Fruit fly (Drosophila melanogaster) whole organism: ENCODE results near the gene Osi23.
A peak's percentile ranks its signal among the peaks of the same experiment; 100 is the strongest.

Experiments used
- CG8478 ChIP-seq: fragments of >200 bp; optimal IDR thresholded peaks from 2 replicates; lab custom pipeline; 2018; ENCODE audit warnings: inconsistent platforms
- Dll ChIP-seq: fragments of >200 bp; optimal IDR thresholded peaks from 2 replicates; lab custom pipeline; 2017
- EcR ChIP-seq, 2 experiments: fragments of >200 bp; optimal IDR thresholded peaks; 2 replicates each; lab custom pipeline; 2017; ENCODE audit warnings: missing biosample characterization in 2 of 2, missing genetic modification characterization in 2 of 2, missing genetic modification reagents in 2 of 2
- pan ChIP-seq: fragments of >200 bp; optimal IDR thresholded peaks from 2 replicates; lab custom pipeline; 2017
- psq ChIP-seq: fragments of >200 bp; optimal IDR thresholded peaks from 2 replicates; lab custom pipeline; 2017
- usp ChIP-seq: fragments of >200 bp; optimal IDR thresholded peaks from 2 replicates; lab custom pipeline; 2017; ENCODE audit warnings: missing biosample characterization, missing genetic modification characterization, mixed read lengths

Osi23 gene

DNA sequence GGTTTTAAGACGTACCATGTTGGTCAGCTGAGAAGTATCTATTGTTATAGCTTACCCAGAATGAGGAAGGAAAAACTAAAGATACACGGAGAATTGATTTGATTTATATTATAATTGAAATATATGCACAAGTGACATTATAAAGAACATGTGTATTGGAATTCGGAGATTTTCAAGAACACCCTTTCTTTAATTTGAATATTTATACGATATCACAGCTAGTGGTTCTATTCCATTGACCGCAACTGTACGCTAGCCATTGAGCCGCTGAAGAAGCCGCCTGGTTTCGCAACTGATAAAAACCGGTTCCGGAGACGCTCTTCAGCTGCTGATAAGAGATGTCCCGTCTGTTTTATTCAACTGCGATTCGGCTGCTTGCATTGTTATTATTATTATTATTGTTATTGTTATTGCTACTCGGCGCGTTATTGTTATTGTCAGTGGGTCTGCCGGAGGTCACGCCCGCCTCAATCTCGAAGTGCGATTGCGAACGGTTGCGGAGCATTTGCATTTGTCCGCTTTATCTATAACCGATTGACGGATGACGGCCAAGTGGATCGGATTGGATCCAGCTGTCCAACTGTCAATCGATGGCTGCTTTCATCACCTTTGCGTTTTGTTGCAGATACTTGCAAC is 16.9 kb upstream of the Osi23 start:
- TF ChIP-seq pan: no peak
- no peak for TF ChIP-seq usp
- no peak for TF ChIP-seq Dll (lab: Kevin White, UChicago)
- TF ChIP-seq psq (lab: Kevin White, UChicago): no peak
- TF ChIP-seq EcR (GFP tag; optimal IDR thresholded peaks at IDR 0.05; lab: Kevin White, UChicago): no peak
- TF ChIP-seq CG8478 (lab: Kevin White, UChicago): no peak

DNA sequence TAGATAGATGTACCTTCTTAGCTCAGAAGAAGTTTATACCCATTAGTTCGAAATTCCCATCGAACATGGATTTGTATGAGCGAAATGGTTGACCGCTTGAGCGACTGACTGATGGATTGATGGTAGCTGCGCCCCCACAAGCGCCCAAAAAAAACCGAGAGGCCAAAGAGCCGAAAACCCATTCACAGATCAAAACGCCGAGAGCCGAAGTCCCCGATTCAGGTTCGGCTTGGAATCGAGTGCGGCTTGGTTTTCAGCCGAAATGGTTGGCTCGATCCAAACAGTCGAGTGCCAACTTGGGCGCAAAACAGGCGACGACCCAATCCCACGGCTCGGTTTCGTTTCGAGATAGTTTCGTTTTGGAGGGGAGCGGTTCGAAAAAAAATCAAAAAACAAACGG is 15.3 kb upstream of the Osi23 start:
- TF ChIP-seq Dll (lab: Kevin White, UChicago) (no peak), usp (no peak), pan (no peak), psq (lab: Kevin White, UChicago) (no peak), CG8478 (lab: Kevin White, UChicago) (no peak), EcR (GFP tag; optimal IDR thresholded peaks at IDR 0.05; lab: Kevin White, UChicago) (no peak)

DNA sequence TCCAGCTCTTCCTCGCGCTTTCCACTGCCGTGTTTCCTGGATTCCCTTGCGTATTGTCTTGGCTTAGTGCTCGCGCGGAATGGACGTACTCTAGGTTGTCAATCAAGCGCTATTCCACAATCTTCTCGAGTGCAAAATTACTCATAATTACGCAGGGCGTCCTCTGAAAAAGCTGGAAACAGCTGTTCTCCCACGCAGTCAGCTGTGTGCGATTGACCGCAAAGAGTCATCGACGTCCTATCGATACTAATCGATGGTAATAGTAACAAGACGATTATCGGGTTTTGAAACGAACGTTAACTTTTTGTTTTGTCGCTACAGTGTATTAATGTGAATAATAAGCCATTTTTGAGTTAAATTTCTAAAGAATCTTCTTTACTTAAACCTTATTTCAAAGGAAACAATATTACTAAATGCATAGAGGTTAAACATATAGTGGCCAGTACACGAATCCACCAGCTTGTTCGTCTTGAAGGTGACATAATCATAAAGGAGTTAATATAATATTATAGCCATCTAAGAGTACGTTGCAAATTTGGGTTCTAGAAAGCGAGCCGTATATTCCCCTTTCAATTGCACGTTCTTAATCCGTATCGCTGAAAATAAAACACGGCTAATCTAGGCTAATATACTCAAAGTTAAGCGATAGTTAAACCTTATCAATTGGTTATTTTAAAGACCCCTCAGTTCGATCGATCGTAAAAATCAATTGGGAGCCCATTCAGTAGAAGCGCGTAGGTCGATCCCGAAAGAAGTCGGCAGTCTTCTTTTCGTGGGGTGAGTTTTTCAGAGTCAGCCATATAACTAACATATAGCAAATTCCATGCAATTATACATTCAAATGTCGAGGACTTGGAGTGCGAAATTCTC is 14.5 kb upstream of the Osi23 start, which contains the start of the genes CG2224 and CDase:
Gene CG2224 (minus strand): TSS at position 235 of the 870 bp plus-strand sequence.
Gene CDase (plus strand): TSS at position 456 of the 870 bp plus-strand sequence.
- no peak for TF ChIP-seq CG8478 (lab: Kevin White, UChicago)
- no peak for TF ChIP-seq Dll (lab: Kevin White, UChicago)
- no peak for TF ChIP-seq EcR (GFP tag; optimal IDR thresholded peaks at IDR 0.05; lab: Kevin White, UChicago)
- TF ChIP-seq psq (lab: Kevin White, UChicago): no peak
- no peak for TF ChIP-seq pan
- TF ChIP-seq usp: no peak

- TF ChIP-seq usp (no peak), EcR (GFP tag; optimal IDR thresholded peaks at IDR 0.05; lab: Kevin White, UChicago) (no peak), psq (lab: Kevin White, UChicago) (no peak), Dll (lab: Kevin White, UChicago) (no peak), CG8478 (lab: Kevin White, UChicago) (no peak), pan (no peak)
These were observed 11.1 kb upstream of the Osi23 start, which contains the start of gene aralar1 for dm6 chr3R:30455817-30456544. aralar1 (minus strand) TSS chr3R:30455867.

dm6 chr3R:30454442-30454841 is 9.6 kb upstream of the Osi23 start:
- TF ChIP-seq EcR (GFP tag; optimal IDR thresholded peaks at IDR 0.05; lab: Kevin White, UChicago) (no peak), pan (no peak), CG8478 (lab: Kevin White, UChicago) (no peak), usp (no peak), Dll (lab: Kevin White, UChicago) (no peak), psq (lab: Kevin White, UChicago) (no peak)

DNA sequence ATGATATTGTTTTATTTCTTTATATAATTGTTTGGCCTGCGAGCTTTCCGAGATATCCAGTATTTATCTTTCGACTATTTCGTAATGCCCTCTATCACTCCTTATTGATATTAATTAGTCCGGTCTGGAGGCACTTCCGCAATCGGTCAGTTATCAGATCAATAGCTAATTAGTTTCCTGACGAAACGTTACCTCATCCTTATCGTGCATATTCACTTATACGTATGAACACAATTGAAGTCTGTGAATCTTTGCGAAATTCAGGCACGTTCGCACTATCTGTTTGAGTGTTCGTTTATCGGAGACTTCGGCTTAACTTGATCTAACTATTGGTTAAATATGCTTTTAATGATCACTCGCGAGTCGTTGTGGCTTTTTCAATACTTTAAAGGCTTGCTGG is 8.4 kb upstream of the Osi23 start:
- no peak for TF ChIP-seq usp

DNA sequence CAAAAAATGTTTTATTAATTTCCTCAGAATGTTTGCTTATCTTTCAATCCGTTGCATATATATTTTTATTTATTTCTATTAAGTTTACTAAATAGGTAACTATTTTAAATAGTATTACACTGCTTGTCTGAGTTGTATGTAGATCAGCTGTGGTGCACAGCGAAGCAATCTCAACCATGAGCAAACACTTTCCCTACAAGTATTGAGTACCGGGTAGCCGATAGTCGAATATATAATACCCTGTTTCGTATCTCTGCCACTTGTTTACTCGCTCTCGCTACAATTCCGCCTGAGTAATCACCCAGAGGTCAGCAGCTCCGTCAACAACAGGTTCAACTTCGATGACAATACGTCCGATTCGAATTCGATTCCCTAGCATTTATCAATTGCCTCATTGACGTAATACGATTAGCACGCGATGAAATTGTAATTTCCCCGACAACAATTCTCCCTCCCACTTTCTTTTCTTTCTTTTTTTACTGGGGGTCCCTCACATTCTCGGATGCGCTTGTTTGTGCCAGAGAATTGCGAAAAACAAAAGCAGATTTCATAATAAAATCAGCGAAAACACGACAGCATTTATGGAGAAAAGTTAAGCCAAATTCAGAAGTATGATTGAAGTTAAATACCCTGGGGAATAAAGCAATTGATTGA is 6.0 kb upstream of the Osi23 start:
- no peak for TF ChIP-seq pan
- TF ChIP-seq CG8478 (lab: Kevin White, UChicago): no peak
- no peak for TF ChIP-seq psq (lab: Kevin White, UChicago)
- no peak for TF ChIP-seq usp
- no peak for TF ChIP-seq EcR (GFP tag; optimal IDR thresholded peaks at IDR 0.05; lab: Kevin White, UChicago)
- TF ChIP-seq Dll (lab: Kevin White, UChicago): no peak

- TF ChIP-seq psq (lab: Kevin White, UChicago): no peak
- TF ChIP-seq Dll (lab: Kevin White, UChicago): peak; percentile 91
These were observed 5.4 kb upstream of the Osi23 start for dm6 chr3R:30450224-30450623.

DNA sequence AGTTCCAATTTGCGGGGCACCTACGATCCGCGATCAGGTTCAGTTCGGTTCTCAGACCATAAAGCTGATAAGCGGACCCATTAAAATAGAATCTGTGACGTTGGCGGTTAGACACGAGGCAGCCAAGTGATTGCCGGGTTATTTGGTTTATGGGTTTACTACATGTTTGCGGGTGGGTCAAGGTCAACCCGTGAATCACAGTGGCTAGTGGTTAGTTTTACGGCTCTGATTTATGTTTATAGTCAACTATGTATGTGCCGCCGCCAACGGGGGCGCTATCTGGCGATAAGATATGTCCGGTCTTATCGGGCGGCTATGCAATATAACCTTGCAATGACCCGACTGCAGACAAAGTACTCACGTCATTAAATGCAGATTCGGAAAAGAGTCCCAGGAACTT is 4.6 kb upstream of the Osi23 start:
- TF ChIP-seq usp: no peak
- no peak for TF ChIP-seq Dll (lab: Kevin White, UChicago)
- no peak for TF ChIP-seq psq (lab: Kevin White, UChicago)
- no peak for TF ChIP-seq CG8478 (lab: Kevin White, UChicago)
- TF ChIP-seq pan: no peak
- TF ChIP-seq EcR (GFP tag; optimal IDR thresholded peaks at IDR 0.05; lab: Kevin White, UChicago): no peak

- TF ChIP-seq psq (lab: Kevin White, UChicago): no peak
- no peak for TF ChIP-seq EcR (GFP tag; optimal IDR thresholded peaks at IDR 0.05; lab: Kevin White, UChicago)
- TF ChIP-seq pan: no peak
These were observed 1.2 kb downstream of the Osi23 start, which contains the start of gene CG15537 for dm6 chr3R:30443549-30444133. CG15537 (minus strand) TSS chr3R:30443599.
